Fruit fly (Drosophila melanogaster) whole organism, pupa: ENCODE results near the gene CG3847.
A peak's percentile ranks its signal among the peaks of the same experiment; 100 is the strongest.

Experiments
- CG10348 ChIP-seq: fragments of 200-800 bp; sonication (Bioruptor generic); IDR thresholded peaks from 2 replicates; pipeline ENCODE4 v1.3.6; 2022; ENCODE audit warnings: missing biosample characterization, missing genetic modification characterization
- CG12605 ChIP-seq: fragments of 200-800 bp; sonication (Bioruptor generic); IDR thresholded peaks from 2 replicates; pipeline ENCODE4 v1.3.6; 2022; ENCODE audit warnings: missing biosample characterization, missing genetic modification characterization
- CG13204 ChIP-seq: fragments of 200-800 bp; sonication (Bioruptor generic); optimal IDR thresholded peaks from 2 replicates; lab custom pipeline; 2018; ENCODE audit warnings: missing biosample characterization, mild to moderate bottlenecking, missing genetic modification characterization, moderate library complexity
- CG32121 ChIP-seq: fragments of 200-800 bp; sonication (Bioruptor generic); IDR thresholded peaks from 2 replicates; pipeline ENCODE4 v1.3.6; 2022; ENCODE audit warnings: missing biosample characterization, missing genetic modification characterization
- CG8159 ChIP-seq: fragments of 200-800 bp; sonication (Bioruptor generic); optimal IDR thresholded peaks from 3 replicates; lab custom pipeline; 2018; ENCODE audit warnings: missing biosample characterization, mild to moderate bottlenecking, missing genetic modification characterization, moderate library complexity
- CG9948 ChIP-seq: fragments of 200-800 bp; sonication (Bioruptor generic); optimal IDR thresholded peaks from 2 replicates; lab custom pipeline; 2018; ENCODE audit warnings: missing biosample characterization, mild to moderate bottlenecking, missing genetic modification characterization, moderate library complexity
- EcR ChIP-seq: fragments of 200-800 bp; sonication (Bioruptor generic); optimal IDR thresholded peaks from 3 replicates; lab custom pipeline; 2019; ENCODE audit warnings: missing biosample characterization, missing genetic modification characterization, mild to moderate bottlenecking, moderate library complexity, missing genetic modification reagents
- Ets98B ChIP-seq: fragments of 200-800 bp; sonication (Bioruptor generic); IDR thresholded peaks from 2 replicates; pipeline ENCODE4 v1.3.6; 2022; ENCODE audit warnings: missing biosample characterization, missing genetic modification characterization
- Pif1A ChIP-seq: fragments of 200-800 bp; sonication (Bioruptor generic); optimal IDR thresholded peaks from 3 replicates; lab custom pipeline; 2016; ENCODE audit warnings: missing biosample characterization, missing genetic modification characterization
- Snoo ChIP-seq: fragments of 200-800 bp; sonication (Bioruptor generic); optimal IDR thresholded peaks from 3 replicates; lab custom pipeline; 2017; ENCODE audit warnings: missing biosample characterization, mild to moderate bottlenecking, missing genetic modification characterization, inconsistent platforms
- fd96Ca ChIP-seq: fragments of 200-800 bp; sonication (Bioruptor generic); IDR thresholded peaks from 3 replicates; pipeline ENCODE4 v1.3.6; 2022; ENCODE audit warnings: missing biosample characterization, missing genetic modification characterization
- gl ChIP-seq: fragments of 200-800 bp; sonication (Bioruptor generic); optimal IDR thresholded peaks from 2 replicates; lab custom pipeline; 2018; ENCODE audit warnings: missing biosample characterization, mild to moderate bottlenecking, missing genetic modification characterization

dm6 chrX:6366357-6366691 is 19.4 kb downstream of the CG3847 start:
- TF ChIP-seq EcR = no peak
- peak; percentile 97 for TF ChIP-seq fd96Ca
- peak; percentile 98 for TF ChIP-seq Ets98B (GFP tag; lab: Robert Waterston, UW)
- TF ChIP-seq gl (tag; lab: Kevin White, UChicago) = peak; percentile 51
- TF ChIP-seq CG32121 = peak; percentile 97
- TF ChIP-seq CG9948 (tag; lab: Kevin White, UChicago) = peak; percentile 67
- TF ChIP-seq CG13204 = no peak
- peak; percentile 65 for TF ChIP-seq CG8159
- TF ChIP-seq Pif1A (GFP tag; lab: Kevin White, UChicago) = peak; percentile 85
- TF ChIP-seq CG12605 = peak; percentile 92
- peak; percentile 80 for TF ChIP-seq CG10348 (GFP tag; lab: Robert Waterston, UW)
- TF ChIP-seq Snoo (tag; lab: Kevin White, UChicago) = peak; percentile 90
